Comparison of ENCODE assay signal across 5 fruit fly cellular contexts in genomic region chrX:11441829-11442634, dm6.
TF ChIP-seq lines count a peak whose summit lies in the region.

TSS of gene Sk1 (plus strand) at chrX:11442539.

- no peak for TF ChIP-seq CTCF in whole organism, embryonic (GFP tag; optimal IDR thresholded peaks at IDR 0.05; lab: Kevin White, UChicago)

TF ChIP-seq in whole organism, adult, 20 proteins besides CTCF, POLR2A, EP300 and RAD21:
- TF ChIP-seq tj (GFP tag; optimal IDR thresholded peaks at IDR 0.05; lab: Kevin White, UChicago) = peak; percentile 66
- no peak for TF ChIP-seq CG1620 (GFP tag; optimal IDR thresholded peaks at IDR 0.05; lab: Kevin White, UChicago)
- TF ChIP-seq CG14711 (tag; optimal IDR thresholded peaks at IDR 0.05; lab: Kevin White, UChicago) = peak; percentile 23
- peak; percentile 65 for TF ChIP-seq cic (GFP tag; optimal IDR thresholded peaks at IDR 0.05; lab: Kevin White, UChicago)
- TF ChIP-seq toe (GFP tag; optimal IDR thresholded peaks at IDR 0.05; lab: Kevin White, UChicago) = peak; percentile 11
- no peak for TF ChIP-seq CG5204 (GFP tag; optimal IDR thresholded peaks at IDR 0.05; lab: Kevin White, UChicago)
- TF ChIP-seq Mnt (GFP tag; optimal IDR thresholded peaks at IDR 0.05; lab: Kevin White, UChicago) = peak; percentile 31
- TF ChIP-seq ovo (GFP tag; optimal IDR thresholded peaks at IDR 0.05; lab: Kevin White, UChicago) = peak; percentile 10
- TF ChIP-seq CG7101 (tag; optimal IDR thresholded peaks at IDR 0.05; lab: Kevin White, UChicago) = peak; percentile 51
- no peak for TF ChIP-seq CG12768 (GFP tag; optimal IDR thresholded peaks at IDR 0.05; lab: Kevin White, UChicago)
- peak; percentile 46 for TF ChIP-seq CG11617 (GFP tag; optimal IDR thresholded peaks at IDR 0.05; lab: Kevin White, UChicago)
- peak; percentile 84 for TF ChIP-seq kay (GFP tag; lab: Kevin White, UChicago; ENCODE audit: borderline replicate concordance)
- TF ChIP-seq bab1 (GFP tag; optimal IDR thresholded peaks at IDR 0.05; lab: Kevin White, UChicago) = peak; percentile 11
TF ChIP-seq in whole organism, adult: peak in this region for 10.

TF ChIP-seq in whole organism, embryonic, 481 proteins besides CTCF, POLR2A, EP300 and RAD21 (continues in another document):
- peak; percentile 12 for TF ChIP-seq ind (GFP tag; optimal IDR thresholded peaks at IDR 0.05; lab: Kevin White, UChicago)
- no peak for TF ChIP-seq CG14860 (GFP tag; IDR thresholded peaks at IDR 0.05; lab: Robert Waterston, UW; ENCODE audit: partially characterized antibody)
- TF ChIP-seq CG7372 (GFP tag; IDR thresholded peaks at IDR 0.05; lab: Robert Waterston, UW) = 0 out of 2 replicates have a peak, but pooled peaks have one; percentile 3
- peak in 1 of 2 experiments; percentile 20 for TF ChIP-seq Hr78 (GFP tag; optimal IDR thresholded peaks at IDR 0.05; lab: Kevin White, UChicago)
- 0 out of 3 replicates have a peak, but pooled peaks have one; percentile 28 for TF ChIP-seq CG2199 (GFP tag; IDR thresholded peaks at IDR 0.05; lab: Robert Waterston, UW)
- TF ChIP-seq CG11695 (GFP tag; IDR thresholded peaks at IDR 0.05; lab: Robert Waterston, UW) = 0 out of 3 replicates have a peak, but pooled peaks have one; percentile 18
- TF ChIP-seq row (GFP tag; IDR thresholded peaks at IDR 0.05; lab: Robert Waterston, UW) = peak; percentile 20; the same call in 1 of the 3 replicates
- TF ChIP-seq CG30431 (GFP tag; optimal IDR thresholded peaks at IDR 0.05; lab: Kevin White, UChicago) = no peak
- TF ChIP-seq cg (GFP tag; optimal IDR thresholded peaks at IDR 0.05; lab: Kevin White, UChicago) = peak; percentile 67
- no peak for TF ChIP-seq BEAF-32 (GFP tag; optimal IDR thresholded peaks at IDR 0.05; lab: Kevin White, UChicago)
- 0 out of 4 replicates have a peak, but pooled peaks have one; percentile 33 for TF ChIP-seq chinmo (GFP tag; IDR thresholded peaks at IDR 0.05; lab: Robert Waterston, UW; ENCODE audit: partially characterized antibody)
- no peak for TF ChIP-seq ttk (GFP tag; IDR thresholded peaks at IDR 0.05; lab: Robert Waterston, UW)
- peak; percentile 20 for TF ChIP-seq Deaf1 (tag; optimal IDR thresholded peaks at IDR 0.05; lab: Kevin White, UChicago)
- peak; percentile 34 for TF ChIP-seq sug (tag; optimal IDR thresholded peaks at IDR 0.05; lab: Kevin White, UChicago)
- TF ChIP-seq Sox102F (GFP tag; optimal IDR thresholded peaks at IDR 0.05; lab: Kevin White, UChicago) = peak; percentile 23
- TF ChIP-seq zf30C (GFP tag; optimal IDR thresholded peaks at IDR 0.05; lab: Kevin White, UChicago) = peak; percentile 51
- TF ChIP-seq grn (GFP tag; optimal IDR thresholded peaks at IDR 0.05; lab: Kevin White, UChicago) = peak; percentile 81

TF ChIP-seq in whole organism, prepupa, 60 proteins besides CTCF, POLR2A, EP300 and RAD21 (continues in another document):
- TF ChIP-seq dsx (GFP tag; optimal IDR thresholded peaks at IDR 0.05; lab: Kevin White, UChicago; ENCODE audit: poor library complexity, severe bottlenecking) (no peak), acj6 (GFP tag; optimal IDR thresholded peaks at IDR 0.05; lab: Kevin White, UChicago) (peak; percentile 7), CG4318 (GFP tag; optimal IDR thresholded peaks at IDR 0.05; lab: Kevin White, UChicago) (no peak), Eip78C (GFP tag; lab: Kevin White, UChicago) (peak; percentile 46), eg (GFP tag; IDR thresholded peaks at IDR 0.05; lab: Robert Waterston, UW) (no peak), fkh (GFP tag; optimal IDR thresholded peaks at IDR 0.05; lab: Kevin White, UChicago) (no peak), CG8119 (GFP tag; IDR thresholded peaks at IDR 0.05; lab: Robert Waterston, UW) (0 out of 3 replicates have a peak, but pooled peaks have one; percentile 27), fd85E (GFP tag; optimal IDR thresholded peaks at IDR 0.05; lab: Kevin White, UChicago) (no peak), Eip93F (GFP tag; optimal IDR thresholded peaks at IDR 0.05; lab: Kevin White, UChicago) (no peak), Sox102F (GFP tag; optimal IDR thresholded peaks at IDR 0.05; lab: Kevin White, UChicago) (no peak), CG32006 (GFP tag; optimal IDR thresholded peaks at IDR 0.05; lab: Kevin White, UChicago) (peak; percentile 27), pdm3 (GFP tag; optimal IDR thresholded peaks at IDR 0.05; lab: Kevin White, UChicago) (peak; percentile 12), topi (GFP tag; optimal IDR thresholded peaks at IDR 0.05; lab: Kevin White, UChicago) (peak; percentile 33), CG10631 (GFP tag; optimal IDR thresholded peaks at IDR 0.05; lab: Kevin White, UChicago) (no peak), Sox14 (GFP tag; optimal IDR thresholded peaks at IDR 0.05; lab: Kevin White, UChicago) (no peak), Hr4 (GFP tag; optimal IDR thresholded peaks at IDR 0.05; lab: Kevin White, UChicago) (peak; percentile 27), dac (GFP tag; optimal IDR thresholded peaks at IDR 0.05; lab: Kevin White, UChicago) (no peak), CG11294 (GFP tag; IDR thresholded peaks at IDR 0.05; lab: Robert Waterston, UW) (0 out of 2 replicates have a peak, but pooled peaks have one; percentile 21), Blimp-1 (GFP tag; optimal IDR thresholded peaks at IDR 0.05; lab: Kevin White, UChicago) (peak; percentile 5), achi (GFP tag; optimal IDR thresholded peaks at IDR 0.05; lab: Kevin White, UChicago) (no peak)

TF ChIP-seq in whole organism, pupa, 21 proteins besides CTCF, POLR2A, EP300 and RAD21:
- TF ChIP-seq Snoo (tag; optimal IDR thresholded peaks at IDR 0.05; lab: Kevin White, UChicago) = peak; percentile 19
- no peak for TF ChIP-seq Pif1B (GFP tag; optimal IDR thresholded peaks at IDR 0.05; lab: Kevin White, UChicago)
- 0 out of 3 replicates have a peak, but pooled peaks have one; percentile 12 for TF ChIP-seq CG4496 (GFP tag; IDR thresholded peaks at IDR 0.05; lab: Robert Waterston, UW)

TF ChIP-seq in whole organism, wandering third instar larva, 38 proteins besides CTCF, POLR2A, EP300 and RAD21:
- TF ChIP-seq br (GFP tag; optimal IDR thresholded peaks at IDR 0.05; lab: Kevin White, UChicago) = peak; percentile 46
- peak; percentile 16 for TF ChIP-seq ey (GFP tag; optimal IDR thresholded peaks at IDR 0.05; lab: Kevin White, UChicago)
- TF ChIP-seq Dfd (GFP tag; optimal IDR thresholded peaks at IDR 0.05; lab: Kevin White, UChicago) = no peak
- TF ChIP-seq tai (GFP tag; optimal IDR thresholded peaks at IDR 0.05; lab: Kevin White, UChicago) = peak; percentile 40
- TF ChIP-seq lola (GFP tag; optimal IDR thresholded peaks at IDR 0.05; lab: Kevin White, UChicago) = no peak
- TF ChIP-seq fru (GFP tag; optimal IDR thresholded peaks at IDR 0.05; lab: Kevin White, UChicago) = peak; percentile 61
- peak; percentile 67 for TF ChIP-seq h (GFP tag; optimal IDR thresholded peaks at IDR 0.05; lab: Kevin White, UChicago)
- no peak for TF ChIP-seq Myc (optimal IDR thresholded peaks at IDR 0.05; lab: Kevin White, UChicago)
- TF ChIP-seq pan (optimal IDR thresholded peaks at IDR 0.05; lab: Kevin White, UChicago) = no peak
- TF ChIP-seq foxo (GFP tag; optimal IDR thresholded peaks at IDR 0.05; lab: Kevin White, UChicago) = peak in 1 of 2 experiments; percentile 50
- no peak for TF ChIP-seq sage (GFP tag; optimal IDR thresholded peaks at IDR 0.05; lab: Kevin White, UChicago)
- TF ChIP-seq Sp1 (GFP tag; optimal IDR thresholded peaks at IDR 0.05; lab: Kevin White, UChicago) = peak; percentile 6
- TF ChIP-seq Hnf4 (GFP tag; optimal IDR thresholded peaks at IDR 0.05; lab: Kevin White, UChicago) = peak; percentile 51
- TF ChIP-seq CG32264 (GFP tag; optimal IDR thresholded peaks at IDR 0.05; lab: Kevin White, UChicago) = no peak
- TF ChIP-seq usp (GFP tag; optimal IDR thresholded peaks at IDR 0.05; lab: Kevin White, UChicago) = no peak
- peak; percentile 21 for TF ChIP-seq Jra (GFP tag; optimal IDR thresholded peaks at IDR 0.05; lab: Kevin White, UChicago)
- peak; percentile 40 for TF ChIP-seq rgr (GFP tag; optimal IDR thresholded peaks at IDR 0.05; lab: Kevin White, UChicago)
- TF ChIP-seq OdsH (GFP tag; optimal IDR thresholded peaks at IDR 0.05; lab: Kevin White, UChicago) = peak; percentile 39
- peak; percentile 24 for TF ChIP-seq woc (GFP tag; optimal IDR thresholded peaks at IDR 0.05; lab: Kevin White, UChicago)
